Worm (Caenorhabditis elegans): Measurements from ENCODE around the gene cnp-2.

Gene cnp-2

DNA sequence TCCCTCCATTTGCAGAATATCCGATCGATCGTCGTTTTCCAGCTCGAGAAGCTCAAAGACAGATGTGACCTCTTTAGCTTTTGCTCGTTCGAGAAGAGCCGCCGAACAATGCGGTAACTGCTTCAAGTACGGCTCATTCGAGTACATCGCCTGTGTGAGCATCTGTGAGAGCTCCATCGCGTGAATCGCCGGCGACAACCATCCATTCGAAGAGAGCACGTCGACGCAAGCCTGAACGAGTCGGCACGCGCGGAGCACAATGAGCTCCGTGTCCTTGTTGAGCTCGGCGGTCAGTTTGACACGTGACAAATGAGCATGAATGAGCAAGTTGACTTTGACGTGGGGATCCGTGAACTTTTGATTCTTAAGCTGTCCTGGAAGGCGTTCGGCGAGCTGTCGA is 32.7 kb upstream of the cnp-2 start:
- TF ChIP-seq egl-27 (tag; optimal IDR thresholded peaks at IDR 0.05) (no peak), nhr-10 (tag; optimal IDR thresholded peaks at IDR 0.05) (no peak), nhr-25 (tag; optimal IDR thresholded peaks at IDR 0.05) (no peak), blmp-1 (tag; optimal IDR thresholded peaks at IDR 0.05; ENCODE audit: insufficient read depth) (no peak), mbf-1 (tag; optimal IDR thresholded peaks at IDR 0.05) (no peak), nhr-6 (tag; optimal IDR thresholded peaks at IDR 0.05) (no peak), R02D3.7 (tag; optimal IDR thresholded peaks at IDR 0.05) (no peak), zag-1 (tag; optimal IDR thresholded peaks at IDR 0.05) (no peak), elt-3 (tag; optimal IDR thresholded peaks at IDR 0.05) (no peak), lsy-2 (tag; optimal IDR thresholded peaks at IDR 0.05) (no peak), nhr-237 (tag; optimal IDR thresholded peaks at IDR 0.05) (no peak), sem-4 (tag; optimal IDR thresholded peaks at IDR 0.05) (no peak), gmeb-1 (tag; optimal IDR thresholded peaks at IDR 0.05) (no peak), ama-1 (optimal IDR thresholded peaks at IDR 0.05) (no peak), lin-11 (tag; optimal IDR thresholded peaks at IDR 0.05) (no peak), unc-55 (GFP tag; optimal IDR thresholded peaks at IDR 0.05) (no peak), sma-9 (GFP tag; optimal IDR thresholded peaks at IDR 0.05) (no peak), sma-9 (tag; optimal IDR thresholded peaks at IDR 0.05) (no peak), Y55F3AM.14 (GFP tag; optimal IDR thresholded peaks at IDR 0.05) (no peak)

ce11 chrII:12728608-12729007 is 32.0 kb upstream of the cnp-2 start:
- TF ChIP-seq ztf-4 (tag; optimal IDR thresholded peaks at IDR 0.05), result no peak
- TF ChIP-seq egl-27 (tag; optimal IDR thresholded peaks at IDR 0.05), result no peak
- TF ChIP-seq fos-1 (tag; optimal IDR thresholded peaks at IDR 0.05), result no peak
- no peak for TF ChIP-seq R02D3.7 (tag; optimal IDR thresholded peaks at IDR 0.05)
- TF ChIP-seq lin-13 (GFP tag; optimal IDR thresholded peaks at IDR 0.05), result no peak
- TF ChIP-seq crh-2 (tag; optimal IDR thresholded peaks at IDR 0.05), result no peak
- no peak for TF ChIP-seq unc-55 (GFP tag; optimal IDR thresholded peaks at IDR 0.05)
- TF ChIP-seq mab-5 (tag; optimal IDR thresholded peaks at IDR 0.05), result no peak
- no peak for TF ChIP-seq C34F6.9 (tag; optimal IDR thresholded peaks at IDR 0.05)
- TF ChIP-seq nhr-77 (tag; optimal IDR thresholded peaks at IDR 0.05), result no peak
- no peak for TF ChIP-seq lin-39 (tag; optimal IDR thresholded peaks at IDR 0.05)
- no peak for TF ChIP-seq sma-9 (GFP tag; optimal IDR thresholded peaks at IDR 0.05)
- TF ChIP-seq sma-9 (tag; optimal IDR thresholded peaks at IDR 0.05), result no peak
- TF ChIP-seq nhr-11 (tag; optimal IDR thresholded peaks at IDR 0.05), result no peak
- no peak for TF ChIP-seq ceh-82 (tag; optimal IDR thresholded peaks at IDR 0.05)

DNA sequence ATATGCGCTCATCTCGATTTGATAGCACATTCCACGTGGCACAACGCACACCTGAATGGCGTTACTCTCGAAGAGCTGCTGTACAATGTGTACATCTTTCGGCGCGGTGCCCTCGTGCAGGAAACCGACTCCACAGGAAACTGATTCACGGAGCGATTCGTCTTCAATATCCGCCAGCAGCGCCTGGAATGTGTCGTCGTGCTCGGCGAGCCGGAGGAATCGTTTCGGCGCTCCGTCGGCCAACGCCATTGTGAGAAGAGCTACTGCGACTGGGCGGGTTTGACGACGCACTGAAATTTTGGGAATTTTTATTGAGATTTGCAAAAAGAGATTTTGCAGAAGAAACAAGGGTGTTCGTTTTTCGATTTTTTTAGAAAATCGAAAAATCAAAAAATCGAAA is 30.6 kb upstream of the cnp-2 start:
- TF ChIP-seq nhr-237 (tag; optimal IDR thresholded peaks at IDR 0.05) (no peak), lsy-2 (tag; optimal IDR thresholded peaks at IDR 0.05) (no peak), sma-3 (GFP tag; optimal IDR thresholded peaks at IDR 0.05) (no peak), lin-11 (tag; optimal IDR thresholded peaks at IDR 0.05) (no peak), blmp-1 (tag; optimal IDR thresholded peaks at IDR 0.05; ENCODE audit: insufficient read depth) (no peak), crh-2 (tag; optimal IDR thresholded peaks at IDR 0.05) (no peak), C34F6.9 (tag; optimal IDR thresholded peaks at IDR 0.05) (no peak), dmd-4 (tag; optimal IDR thresholded peaks at IDR 0.05) (no peak), mab-5 (tag; optimal IDR thresholded peaks at IDR 0.05) (no peak), elt-3 (tag; optimal IDR thresholded peaks at IDR 0.05) (no peak), nhr-6 (tag; optimal IDR thresholded peaks at IDR 0.05) (no peak), mbf-1 (tag; optimal IDR thresholded peaks at IDR 0.05) (no peak), aly-2 (tag; optimal IDR thresholded peaks at IDR 0.05) (no peak)

- TF ChIP-seq nhr-21 (tag; optimal IDR thresholded peaks at IDR 0.05), result no peak
- no peak for TF ChIP-seq crh-2 (tag; optimal IDR thresholded peaks at IDR 0.05)
- TF ChIP-seq ztf-4 (tag; optimal IDR thresholded peaks at IDR 0.05), result no peak
- no peak for TF ChIP-seq egl-27 (tag; optimal IDR thresholded peaks at IDR 0.05)
- no peak for TF ChIP-seq nhr-77 (tag; optimal IDR thresholded peaks at IDR 0.05)
- TF ChIP-seq sem-4 (tag; optimal IDR thresholded peaks at IDR 0.05), result no peak
- no peak for TF ChIP-seq mab-5 (tag; optimal IDR thresholded peaks at IDR 0.05)
Measured at ce11 chrII:12736579-12736978, 24.0 kb upstream of the cnp-2 start, which contains the start of gene snrp-200. TSS of gene snrp-200 (minus strand) at chrII:12736910.

Data from whole organism, L2 larva.